Worm (Caenorhabditis elegans) whole organism, L4 larva: ENCODE data around the gene rpl-23.

Experiments used
- D1046.2 ChIP-seq: fragments of 200-800 bp; sonication (Bioruptor generic); IDR thresholded peaks from 2 replicates; pipeline ENCODE4 v1.3.6; 2022; ENCODE audit warnings: missing genetic modification characterization, missing compliant biosample characterization
- aly-2 ChIP-seq: sonication (generic microtip); optimal IDR thresholded peaks from 2 replicates; lab custom pipeline; 2018; ENCODE audit warnings: missing biosample characterization, missing genetic modification characterization
- lsy-2 ChIP-seq, 2 experiments: fragments of 150-350 bp in 1 of 2; sonication (generic microtip) in 1 of 2; optimal IDR thresholded peaks; 2 replicates each; lab custom pipeline; 2014 to 2017; ENCODE audit warnings: missing biosample characterization in 2 of 2, missing genetic modification characterization in 2 of 2
- nhr-25 ChIP-seq: sonication (generic microtip); optimal IDR thresholded peaks from 2 replicates; lab custom pipeline; 2017; ENCODE audit warnings: missing genetic modification characterization, mild to moderate bottlenecking, missing compliant biosample characterization, antibody characterized with exemption, moderate library complexity, borderline replicate concordance; ENCODE audit not compliant: insufficient read depth

DNA sequence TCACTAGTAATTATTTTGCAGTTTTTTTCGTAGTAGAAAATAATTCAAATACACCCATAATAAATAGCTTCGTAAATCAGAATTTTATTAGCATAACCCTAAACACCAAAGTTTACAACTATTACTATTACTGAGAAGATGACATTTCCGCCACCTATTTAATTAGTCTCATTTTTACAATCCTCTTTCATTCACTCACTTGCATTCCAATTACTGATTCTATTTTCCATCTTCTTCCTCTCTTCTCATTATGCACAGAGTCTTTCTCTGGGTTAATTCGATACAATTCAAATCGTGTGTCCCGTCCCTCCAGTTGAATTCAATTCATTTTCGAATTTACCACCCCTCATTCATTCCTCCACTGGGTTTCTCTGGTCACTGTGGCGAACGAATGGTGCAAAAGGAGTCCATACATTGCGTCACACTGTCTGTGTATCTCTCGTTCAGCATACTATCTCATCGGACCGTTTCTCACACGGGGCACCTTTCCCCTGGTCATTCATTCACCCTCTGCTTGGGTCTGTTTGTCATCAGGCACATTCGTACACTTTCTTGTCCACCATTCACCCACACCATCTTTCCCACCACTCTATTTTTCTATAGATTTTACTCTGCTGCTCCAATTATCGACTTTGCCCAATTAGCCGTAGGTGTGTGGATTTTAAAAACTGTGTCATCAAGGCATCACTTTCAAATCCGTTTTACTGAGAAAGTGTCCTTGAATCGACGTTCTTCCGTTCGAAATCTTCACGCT is 14.5 kb upstream of the rpl-23 start:
- TF ChIP-seq aly-2 (tag; lab: Kevin White, UChicago) (no peak), lsy-2 (tag; optimal IDR thresholded peaks at IDR 0.05; lab: Kevin White, UChicago) (no peak), nhr-25 (tag; lab: Kevin White, UChicago) (no peak), D1046.2 (no peak)
